Worm (Caenorhabditis elegans) whole organism, midembryonic: ENCODE results near the gene F52H2.1.

Experiments
- T22C8.4 ChIP-seq: fragments of 200-800 bp; sonication (Bioruptor generic); IDR thresholded peaks from 2 replicates; pipeline ENCODE4 v1.3.6; 2022; ENCODE audit warnings: missing genetic modification characterization, missing compliant biosample characterization
- cog-1 ChIP-seq: sonication (generic microtip); optimal IDR thresholded peaks from 2 replicates; lab custom pipeline; 2016; ENCODE audit warnings: missing genetic modification characterization, missing compliant biosample characterization
- flt-1 ChIP-seq: fragments of 200-800 bp; sonication (Bioruptor generic); IDR thresholded peaks from 2 replicates; pipeline ENCODE4 v1.3.6; 2022; ENCODE audit warnings: missing genetic modification characterization, missing compliant biosample characterization
- med-1 ChIP-seq: sonication (generic microtip); optimal IDR thresholded peaks from 2 replicates; lab custom pipeline; 2017; ENCODE audit warnings: missing genetic modification characterization, mild to moderate bottlenecking, missing compliant biosample characterization, antibody characterized with exemption, missing genetic modification reagents; ENCODE audit not compliant: insufficient read depth
- ref-1 ChIP-seq: fragments of 200-800 bp; sonication (Bioruptor generic); conservative IDR thresholded peaks from 2 replicates; pipeline ENCODE4 v1.3.6; 2022; ENCODE audit warnings: missing genetic modification reagents, missing genetic modification characterization, missing compliant biosample characterization
- tab-1 ChIP-seq: fragments of 200-800 bp; sonication (Bioruptor generic); IDR thresholded peaks from 2 replicates; pipeline ENCODE4 v1.3.6; 2022; ENCODE audit warnings: missing genetic modification characterization, missing compliant biosample characterization
- ztf-23 ChIP-seq: fragments of 200-800 bp; sonication (Bioruptor generic); IDR thresholded peaks from 2 replicates; pipeline ENCODE4 v1.3.6; 2022; ENCODE audit warnings: missing genetic modification reagents, missing genetic modification characterization, missing compliant biosample characterization
- ztf-29 ChIP-seq: fragments of 200-800 bp; sonication (Bioruptor generic); IDR thresholded peaks from 2 replicates; pipeline ENCODE4 v1.3.6; 2022; ENCODE audit warnings: missing genetic modification reagents, missing genetic modification characterization, missing compliant biosample characterization

DNA sequence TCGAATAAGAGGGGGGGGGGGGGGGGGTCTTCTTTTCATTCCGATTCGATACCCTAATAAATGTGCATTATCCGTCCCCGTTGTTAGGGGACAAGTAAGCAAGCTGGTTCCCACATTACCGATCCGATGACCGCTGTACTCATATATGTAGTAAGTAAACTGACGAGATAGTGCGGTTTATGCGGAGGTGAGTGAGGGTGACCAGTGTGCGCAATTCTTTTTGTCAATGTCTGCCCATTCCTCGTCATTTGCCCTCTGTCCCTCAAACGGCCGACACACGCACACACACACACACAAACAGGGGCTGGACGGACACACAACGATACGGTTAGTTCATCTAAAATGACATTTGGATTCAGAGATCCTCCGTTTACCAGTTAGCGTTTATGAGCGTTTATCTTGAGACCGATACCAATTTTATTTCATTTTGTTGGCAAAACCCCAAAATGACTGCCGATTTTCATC, 20.7 kb upstream of the F52H2.1 start, which contains the start of gene aat-3:
- TF ChIP-seq tab-1 (GFP tag; lab: Robert Waterston, UW) (no peak), ztf-29 (GFP tag; lab: Robert Waterston, UW) (peak; percentile 39; the same call in 1 of the 2 replicates), ztf-23 (no peak), flt-1 (no peak), cog-1 (tag; lab: Kevin White, UChicago) (no peak), ref-1 (GFP tag; lab: Robert Waterston, UW) (0 out of 2 replicates have a peak, but pooled peaks have one; percentile 11), med-1 (GFP tag; lab: Kevin White, UChicago) (no peak), T22C8.4 (no peak)
